Worm (Caenorhabditis elegans) whole organism, dauer: ENCODE results near the gene gcy-18.
"Not testable (repeated sequence)": the region's sequence is repeated elsewhere in the genome, so short reads cannot be mapped to it uniquely, and the experiment has no call there.

Source experiments
- unc-62 ChIP-seq: sonication (generic microtip); optimal IDR thresholded peaks from 2 replicates; lab custom pipeline; 2017; ENCODE audit warnings: missing biosample characterization, missing genetic modification reagents, missing genetic modification characterization

gcy-18 gene

ce11 chrIV:12845596-12845995, 14.3 kb upstream of the gcy-18 start, which contains the start of gene txt-19:
Gene txt-19 (plus strand): TSS chrIV:12845899.
- no peak for TF ChIP-seq unc-62 (GFP tag; lab: Kevin White, UChicago)

- no peak for TF ChIP-seq unc-62 (GFP tag; lab: Kevin White, UChicago)
These were observed 10.8 kb upstream of the gcy-18 start, which contains the start of gene srf-3 for ce11 chrIV:12849030-12849560. Gene srf-3 (plus strand): TSS chrIV:12849510.

ce11 chrIV:12854372-12855114, 5.4 kb upstream of the gcy-18 start:
- no peak for TF ChIP-seq unc-62 (GFP tag; lab: Kevin White, UChicago)

ce11 chrIV:12855248-12855647, 4.6 kb upstream of the gcy-18 start, which contains the start of gene nstp-5:
Gene nstp-5 (plus strand): TSS chrIV:12855548.
- no peak for TF ChIP-seq unc-62 (GFP tag; lab: Kevin White, UChicago)

ce11 chrIV:12865884-12866283, 6.0 kb downstream of the gcy-18 start, which contains the start of gene clec-186:
Gene clec-186 (plus strand): TSS chrIV:12866109.
- TF ChIP-seq unc-62 (GFP tag; lab: Kevin White, UChicago): no peak

- no peak for TF ChIP-seq unc-62 (GFP tag; lab: Kevin White, UChicago)
These were observed 9.5 kb downstream of the gcy-18 start for ce11 chrIV:12869383-12869782.

ce11 chrIV:12869812-12870211, 9.9 kb downstream of the gcy-18 start:
- TF ChIP-seq unc-62 (GFP tag; lab: Kevin White, UChicago): no peak

- no peak for TF ChIP-seq unc-62 (GFP tag; lab: Kevin White, UChicago)
These were observed 10.4 kb downstream of the gcy-18 start for ce11 chrIV:12870315-12870714.

ce11 chrIV:12871445-12871947, 11.6 kb downstream of the gcy-18 start, which contains the start of gene clec-187:
Gene clec-187 (minus strand): TSS chrIV:12871495.
- TF ChIP-seq unc-62 (GFP tag; lab: Kevin White, UChicago): no peak

- TF ChIP-seq unc-62 (GFP tag; lab: Kevin White, UChicago): not testable (repeated sequence)
These were observed 15.4 kb downstream of the gcy-18 start, which contains the start of gene ZK896.1 for ce11 chrIV:12875260-12875659. Gene ZK896.1 (minus strand): TSS chrIV:12875360.

- no peak for TF ChIP-seq unc-62 (GFP tag; lab: Kevin White, UChicago)
These were observed 16.7 kb downstream of the gcy-18 start for ce11 chrIV:12876558-12876957.

ce11 chrIV:12879557-12879956, 19.7 kb downstream of the gcy-18 start, which contains the start of gene ZK896.5:
Gene ZK896.5 (minus strand): TSS chrIV:12879645.
- TF ChIP-seq unc-62 (GFP tag; lab: Kevin White, UChicago): no peak

ce11 chrIV:12883190-12883589, 23.3 kb downstream of the gcy-18 start, which contains the start of gene ZK896.4:
Gene ZK896.4 (minus strand): TSS chrIV:12883290.
- no peak for TF ChIP-seq unc-62 (GFP tag; lab: Kevin White, UChicago)

- TF ChIP-seq unc-62 (GFP tag; lab: Kevin White, UChicago): no peak
These were observed 26.1 kb downstream of the gcy-18 start for ce11 chrIV:12886012-12886411.

- TF ChIP-seq unc-62 (GFP tag; lab: Kevin White, UChicago): no peak
These were observed 30.5 kb downstream of the gcy-18 start, which contains the start of gene K08D8.6 for ce11 chrIV:12890445-12890844. Gene K08D8.6 (minus strand): TSS chrIV:12890508.

- no peak for TF ChIP-seq unc-62 (GFP tag; lab: Kevin White, UChicago)
These were observed 31.2 kb downstream of the gcy-18 start for ce11 chrIV:12891080-12891479.
